Worm (Caenorhabditis elegans) whole organism, late embryonic: Measurements from ENCODE around the gene srb-12.

Source experiments
- C38D4.7 ChIP-seq: fragments of 200-800 bp; sonication (Bioruptor generic); optimal IDR thresholded peaks from 2 replicates; lab custom pipeline; 2018; ENCODE audit warnings: mild to moderate bottlenecking, missing genetic modification characterization, moderate library complexity, missing compliant biosample characterization
- F13H6.1 ChIP-seq: sonication (generic microtip); optimal IDR thresholded peaks from 2 replicates; lab custom pipeline; 2016; ENCODE audit warnings: missing genetic modification characterization, missing compliant biosample characterization
- ama-1 ChIP-seq: fragments of 150-350 bp; optimal IDR thresholded peaks from 2 replicates; lab custom pipeline; 2014
- ceh-18 ChIP-seq: sonication (generic microtip); optimal IDR thresholded peaks from 2 replicates; lab custom pipeline; 2016; ENCODE audit warnings: missing genetic modification characterization, missing compliant biosample characterization
- ceh-31 ChIP-seq: sonication (generic microtip); optimal IDR thresholded peaks from 2 replicates; lab custom pipeline; 2016; ENCODE audit warnings: missing genetic modification characterization, missing compliant biosample characterization
- mec-3 ChIP-seq: sonication (generic microtip); optimal IDR thresholded peaks from 2 replicates; lab custom pipeline; 2016; ENCODE audit warnings: borderline replicate concordance, missing genetic modification characterization, missing compliant biosample characterization
- nhr-11 ChIP-seq: fragments of 150-350 bp; optimal IDR thresholded peaks from 2 replicates; lab custom pipeline; 2014; ENCODE audit warnings: missing biosample characterization, missing genetic modification characterization
- tbx-2 ChIP-seq: sonication (generic microtip); optimal IDR thresholded peaks from 2 replicates; lab custom pipeline; 2016; ENCODE audit warnings: missing genetic modification characterization, missing compliant biosample characterization
- unc-55 ChIP-seq: sonication (generic microtip); optimal IDR thresholded peaks from 2 replicates; lab custom pipeline; 2017; ENCODE audit warnings: missing biosample characterization, missing genetic modification reagents, missing genetic modification characterization
- unc-86 ChIP-seq: sonication (generic microtip); optimal IDR thresholded peaks from 2 replicates; lab custom pipeline; 2016; ENCODE audit warnings: missing genetic modification characterization, missing compliant biosample characterization

ce11 chrII:5183207-5183606 lies 28.8 kb upstream of the srb-12 start:
- no peak for TF ChIP-seq tbx-2
- TF ChIP-seq mec-3: no peak
- no peak for TF ChIP-seq ceh-18 (tag; lab: Kevin White, UChicago)
- no peak for TF ChIP-seq F13H6.1 (tag; lab: Kevin White, UChicago)
- no peak for TF ChIP-seq ama-1 (lab: Kevin White, UChicago)
- TF ChIP-seq unc-55 (GFP tag; lab: Kevin White, UChicago): no peak
- TF ChIP-seq nhr-11 (tag; lab: Kevin White, UChicago): no peak
- TF ChIP-seq unc-86 (tag; lab: Kevin White, UChicago): no peak
- no peak for TF ChIP-seq ceh-31 (tag; lab: Kevin White, UChicago)
- no peak for TF ChIP-seq C38D4.7 (GFP tag; lab: Kevin White, UChicago)
